2 fruit fly cellular contexts compared by ENCODE assay signal in the genomic region with DNA sequence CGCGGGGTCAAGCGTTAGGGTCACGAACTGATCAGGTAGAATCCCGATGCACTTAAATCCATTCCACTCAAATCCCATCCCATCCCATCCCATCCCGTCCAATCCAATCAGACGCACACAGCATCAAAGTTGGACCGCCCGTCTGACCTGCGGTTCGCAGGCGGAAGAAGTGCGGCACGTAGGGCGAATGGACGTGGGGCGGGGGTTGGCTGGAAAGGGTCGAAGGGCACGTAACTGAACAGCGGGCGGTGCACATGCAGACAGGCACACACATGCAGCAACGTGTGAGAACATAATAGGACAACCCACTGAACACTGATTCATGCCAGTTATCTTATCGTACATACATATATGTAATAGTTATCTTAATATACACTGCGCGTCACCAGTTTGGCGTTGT.
TF ChIP-seq lines count a peak whose summit lies in the region.

No protein-coding gene starts in this region.

- no peak for TF ChIP-seq CTCF in whole organism, embryonic (GFP tag; optimal IDR thresholded peaks at IDR 0.05; lab: Kevin White, UChicago)

TF ChIP-seq in whole organism, embryonic, 481 proteins besides CTCF, POLR2A, EP300 and RAD21:
- TF ChIP-seq Kr (GFP tag; optimal IDR thresholded peaks at IDR 0.05; lab: Kevin White, UChicago) (peak; percentile 7), CG1233 (GFP tag; optimal IDR thresholded peaks at IDR 0.05; lab: Kevin White, UChicago) (no peak), pfk (GFP tag; optimal IDR thresholded peaks at IDR 0.05; lab: Kevin White, UChicago) (peak; percentile 49), zfh2 (GFP tag; optimal IDR thresholded peaks at IDR 0.05; lab: Kevin White, UChicago) (no peak), eve (GFP tag; optimal IDR thresholded peaks at IDR 0.05; lab: Kevin White, UChicago) (no peak), twi (tag; optimal IDR thresholded peaks at IDR 0.05; lab: Kevin White, UChicago) (peak; percentile 74), CG15479 (GFP tag; optimal IDR thresholded peaks at IDR 0.05; lab: Kevin White, UChicago) (peak; percentile 20), zf30C (GFP tag; optimal IDR thresholded peaks at IDR 0.05; lab: Kevin White, UChicago) (peak; percentile 49), crol (GFP tag; IDR thresholded peaks at IDR 0.05; lab: Robert Waterston, UW) (peak; percentile 85), CG8478 (optimal IDR thresholded peaks at IDR 0.05; lab: Kevin White, UChicago) (no peak), lov (optimal IDR thresholded peaks at IDR 0.05; lab: Kevin White, UChicago) (no peak), lov (GFP tag; IDR thresholded peaks at IDR 0.05; lab: Robert Waterston, UW) (0 out of 3 replicates have a peak, but pooled peaks have one; percentile 31), CG12744 (GFP tag; optimal IDR thresholded peaks at IDR 0.05; lab: Kevin White, UChicago) (no peak), tin (GFP tag; optimal IDR thresholded peaks at IDR 0.05; lab: Kevin White, UChicago) (no peak), Sox100B (GFP tag; optimal IDR thresholded peaks at IDR 0.05; lab: Kevin White, UChicago) (no peak), z (GFP tag; IDR thresholded peaks at IDR 0.05; lab: Robert Waterston, UW) (0 out of 3 replicates have a peak, but pooled peaks have one; percentile 43), p53 (GFP tag; optimal IDR thresholded peaks at IDR 0.05; lab: Kevin White, UChicago) (peak; percentile 97), pros (GFP tag; optimal IDR thresholded peaks at IDR 0.05; lab: Kevin White, UChicago) (peak; percentile 8), CG13775 (GFP tag; optimal IDR thresholded peaks at IDR 0.05; lab: Kevin White, UChicago) (no peak), CG2199 (GFP tag; IDR thresholded peaks at IDR 0.05; lab: Robert Waterston, UW) (0 out of 3 replicates have a peak, but pooled peaks have one; percentile 48), CG15514 (GFP tag; optimal IDR thresholded peaks at IDR 0.05; lab: Kevin White, UChicago) (no peak), insv (GFP tag; optimal IDR thresholded peaks at IDR 0.05; lab: Kevin White, UChicago) (peak; percentile 30 to 95), lab (GFP tag; optimal IDR thresholded peaks at IDR 0.05; lab: Kevin White, UChicago) (no peak), CG4617 (GFP tag; optimal IDR thresholded peaks at IDR 0.05; lab: Kevin White, UChicago; ENCODE audit: borderline replicate concordance) (no peak), kni (GFP tag; optimal IDR thresholded peaks at IDR 0.05; lab: Kevin White, UChicago) (peak; percentile 60), Hr78 (GFP tag; optimal IDR thresholded peaks at IDR 0.05; lab: Kevin White, UChicago) (peak in 1 of 2 experiments; percentile 94), Oaz (GFP tag; IDR thresholded peaks at IDR 0.05; lab: Robert Waterston, UW) (no peak), chinmo (GFP tag; IDR thresholded peaks at IDR 0.05; lab: Robert Waterston, UW; ENCODE audit: partially characterized antibody) (0 out of 4 replicates have a peak, but pooled peaks have one; percentile 7)

TF ChIP-seq in whole organism, prepupa, 60 proteins besides CTCF, POLR2A, EP300 and RAD21:
- no peak for TF ChIP-seq CG31627 (GFP tag; optimal IDR thresholded peaks at IDR 0.05; lab: Kevin White, UChicago)
- TF ChIP-seq OdsH (GFP tag; optimal IDR thresholded peaks at IDR 0.05; lab: Kevin White, UChicago) = no peak
- peak; percentile 31 for TF ChIP-seq svp (GFP tag; lab: Kevin White, UChicago)
